Worm (Caenorhabditis elegans) whole organism, L3 larva: ENCODE data around the gene F23F1.4.

ENCODE experiments used
- ceh-82 ChIP-seq: fragments of 150-350 bp; optimal IDR thresholded peaks from 2 replicates; lab custom pipeline; 2014; ENCODE audit warnings: missing biosample characterization, missing genetic modification characterization
- elt-2 ChIP-seq: sonication (generic microtip); optimal IDR thresholded peaks from 2 replicates; lab custom pipeline; 2016; ENCODE audit warnings: missing genetic modification reagents, mild to moderate bottlenecking, missing genetic modification characterization, missing compliant biosample characterization
- lin-39 ChIP-seq: fragments of 150-350 bp; optimal IDR thresholded peaks from 2 replicates; lab custom pipeline; 2018; ENCODE audit warnings: missing biosample characterization, missing genetic modification reagents, missing genetic modification characterization
- nhr-12 ChIP-seq: fragments of 150-350 bp; optimal IDR thresholded peaks from 2 replicates; lab custom pipeline; 2014; ENCODE audit warnings: missing biosample characterization, missing genetic modification characterization
- nhr-28 ChIP-seq: fragments of 150-350 bp; optimal IDR thresholded peaks from 2 replicates; lab custom pipeline; 2014; ENCODE audit warnings: missing biosample characterization, missing genetic modification characterization
- snpc-4 ChIP-seq: fragments of 150-350 bp; optimal IDR thresholded peaks from 2 replicates; lab custom pipeline; 2014; ENCODE audit warnings: missing biosample characterization, missing genetic modification characterization

DNA sequence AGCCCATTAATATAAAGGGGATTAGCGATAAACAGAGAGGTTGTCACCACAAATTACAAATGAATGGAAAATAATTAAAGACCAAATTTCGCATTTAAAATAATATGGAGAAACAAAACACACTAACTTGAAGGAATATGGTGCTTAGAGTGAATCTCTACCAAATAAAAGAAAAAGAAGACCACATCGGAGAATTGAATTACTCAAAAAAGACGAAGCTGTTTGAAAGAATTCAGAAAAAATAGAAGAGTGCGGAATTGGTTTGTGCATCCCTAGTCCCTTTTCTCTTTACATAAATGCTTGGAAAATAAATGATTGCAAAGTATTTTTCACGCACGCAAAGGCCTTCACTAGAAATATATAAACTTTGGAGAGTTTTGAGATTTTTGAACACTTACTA is 45.7 kb upstream of the F23F1.4 start:
- TF ChIP-seq snpc-4 (tag; lab: Kevin White, UChicago) (no peak), nhr-28 (tag; lab: Kevin White, UChicago) (no peak), ceh-82 (tag; lab: Kevin White, UChicago) (no peak), nhr-12 (tag; lab: Kevin White, UChicago) (no peak), lin-39 (tag; lab: Kevin White, UChicago) (no peak), elt-2 (tag; lab: Kevin White, UChicago) (no peak)
